Worm (Caenorhabditis elegans): ENCODE data around the gene str-145.

ce11 chrV:8090595-8090994, 7.5 kb downstream of the str-145 start, which contains the start of gene str-130:
- no peak for TF ChIP-seq mep-1 (tag; optimal IDR thresholded peaks at IDR 0.05)
- TF ChIP-seq ztf-11 (tag; optimal IDR thresholded peaks at IDR 0.05), result no peak
- TF ChIP-seq unc-62 (GFP tag; optimal IDR thresholded peaks at IDR 0.05), result no peak
- no peak for TF ChIP-seq sptf-1 (tag; optimal IDR thresholded peaks at IDR 0.05)
- no peak for TF ChIP-seq unc-98 (GFP tag; IDR thresholded peaks at IDR 0.05)
